Worm (Caenorhabditis elegans) whole organism, mixed stage, embryonic: ENCODE measurements around the gene lact-6.

Source experiments
- blmp-1 ChIP-seq: fragments of 150-350 bp; optimal IDR thresholded peaks from 2 replicates; lab custom pipeline; 2014; ENCODE audit warnings: missing biosample characterization, missing genetic modification characterization
- ces-1 ChIP-seq: fragments of 150-350 bp; optimal IDR thresholded peaks from 2 replicates; lab custom pipeline; 2014; ENCODE audit warnings: missing biosample characterization, missing genetic modification reagents, missing genetic modification characterization
- drap-1 ChIP-seq: fragments of 200-800 bp; sonication (Bioruptor generic); optimal IDR thresholded peaks from 3 replicates; lab custom pipeline; 2018; ENCODE audit warnings: mild to moderate bottlenecking, missing genetic modification characterization, missing compliant biosample characterization
- flh-1 ChIP-seq: fragments of 200-800 bp; sonication (Bioruptor generic); optimal IDR thresholded peaks from 2 replicates; lab custom pipeline; 2018; ENCODE audit warnings: mild to moderate bottlenecking, missing genetic modification characterization, moderate library complexity, missing compliant biosample characterization
- lin-13 ChIP-seq: fragments of 150-350 bp; optimal IDR thresholded peaks from 2 replicates; lab custom pipeline; 2014; ENCODE audit warnings: missing biosample characterization, missing genetic modification characterization
- lin-32 ChIP-seq: fragments of 200-800 bp; sonication (Bioruptor generic); optimal IDR thresholded peaks from 2 replicates; lab custom pipeline; 2018; ENCODE audit warnings: mild to moderate bottlenecking, missing genetic modification characterization, missing compliant biosample characterization
- mep-1 ChIP-seq: fragments of 150-350 bp; optimal IDR thresholded peaks from 2 replicates; lab custom pipeline; 2017; ENCODE audit warnings: missing biosample characterization, missing genetic modification reagents, missing genetic modification characterization, inconsistent platforms
- nhr-237 ChIP-seq: fragments of 150-350 bp; optimal IDR thresholded peaks from 2 replicates; lab custom pipeline; 2014; ENCODE audit warnings: missing biosample characterization, missing genetic modification characterization
- nhr-28 ChIP-seq: fragments of 150-350 bp; optimal IDR thresholded peaks from 2 replicates; lab custom pipeline; 2014; ENCODE audit warnings: missing biosample characterization, missing genetic modification characterization
- pha-4 ChIP-seq: fragments of 150-350 bp; optimal IDR thresholded peaks from 2 replicates; lab custom pipeline; 2018; ENCODE audit warnings: missing biosample characterization, missing genetic modification reagents, missing genetic modification characterization
- snpc-4 ChIP-seq: fragments of 150-350 bp; optimal IDR thresholded peaks from 2 replicates; lab custom pipeline; 2014; ENCODE audit warnings: missing biosample characterization, missing genetic modification characterization
- unc-39 ChIP-seq: fragments of 150-350 bp; optimal IDR thresholded peaks from 2 replicates; lab custom pipeline; 2014; ENCODE audit warnings: missing biosample characterization, missing genetic modification characterization
- unc-62 ChIP-seq: fragments of 150-350 bp; optimal IDR thresholded peaks from 2 replicates; lab custom pipeline; 2014; ENCODE audit warnings: missing biosample characterization, missing genetic modification reagents, missing genetic modification characterization

ce11 chrIV:17467325-17467724 lies 36.1 kb upstream of the lact-6 start, which contains the start of gene elo-2:
- TF ChIP-seq blmp-1 (tag; lab: Kevin White, UChicago) (no peak), unc-62 (GFP tag; lab: Kevin White, UChicago) (no peak), nhr-28 (tag; lab: Kevin White, UChicago) (no peak), unc-39 (tag; lab: Kevin White, UChicago) (no peak), nhr-237 (tag; lab: Kevin White, UChicago) (no peak), pha-4 (tag; lab: Kevin White, UChicago) (no peak), flh-1 (GFP tag; lab: Kevin White, UChicago) (no peak), mep-1 (no peak), lin-32 (GFP tag; lab: Kevin White, UChicago) (no peak), snpc-4 (no peak), ces-1 (no peak), drap-1 (GFP tag; lab: Kevin White, UChicago) (no peak), lin-13 (tag; lab: Kevin White, UChicago) (no peak)
